Worm (Caenorhabditis elegans): ENCODE results near the gene T04C12.33.

DNA sequence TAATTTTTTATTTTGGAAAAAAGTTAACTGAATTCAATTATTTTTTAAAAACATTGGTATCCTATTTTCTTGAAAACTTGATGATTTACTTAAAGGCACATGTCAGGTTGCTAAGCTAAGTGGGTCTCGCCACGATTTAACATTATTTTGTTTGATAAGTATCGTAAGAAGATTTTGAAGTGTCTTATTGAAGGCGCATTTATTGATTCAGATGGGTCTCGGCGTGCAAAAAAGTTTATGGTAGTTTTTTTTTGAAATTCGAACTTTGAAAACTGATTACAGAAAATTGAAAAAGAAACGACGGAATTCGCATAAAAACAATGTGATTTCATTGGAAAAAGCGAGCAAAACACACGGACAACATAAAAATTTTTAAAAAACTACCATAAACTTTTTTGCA is 30.9 kb downstream of the T04C12.33 start:
- TF ChIP-seq W03F9.2 (tag; optimal IDR thresholded peaks at IDR 0.05) (no peak), him-1 (tag; optimal IDR thresholded peaks at IDR 0.05) (no peak), dao-5 (tag; optimal IDR thresholded peaks at IDR 0.05) (no peak)

Measured in whole organism, L4/young adult.